Worm (Caenorhabditis elegans): ENCODE measurements around the gene aexr-3.

- peak; percentile 33 for TF ChIP-seq lin-11 (tag; optimal IDR thresholded peaks at IDR 0.05)
- no peak for TF ChIP-seq gmeb-1 (tag; optimal IDR thresholded peaks at IDR 0.05)
- TF ChIP-seq skn-1 (tag; optimal IDR thresholded peaks at IDR 0.05), result no peak
- no peak for TF ChIP-seq unc-39 (tag; optimal IDR thresholded peaks at IDR 0.05)
- TF ChIP-seq nhr-23 (tag; optimal IDR thresholded peaks at IDR 0.05), result no peak
- no peak for TF ChIP-seq nhr-25 (tag; optimal IDR thresholded peaks at IDR 0.05)
- TF ChIP-seq lsy-2 (tag; optimal IDR thresholded peaks at IDR 0.05), result no peak
- no peak for TF ChIP-seq ztf-4 (tag; optimal IDR thresholded peaks at IDR 0.05)
Observed at ce11 chrX:8911077-8911476, 49.9 kb downstream of the aexr-3 start, which contains the start of gene cyn-8.
